Worm (Caenorhabditis elegans) whole organism, late embryonic: ENCODE results near the gene F02E11.7.

Experiments used
- C08G9.2 ChIP-seq: sonication (generic microtip); optimal IDR thresholded peaks from 2 replicates; lab custom pipeline; 2016; ENCODE audit warnings: mild to moderate bottlenecking, missing genetic modification characterization, moderate library complexity, missing compliant biosample characterization
- C38D4.7 ChIP-seq: fragments of 200-800 bp; sonication (Bioruptor generic); optimal IDR thresholded peaks from 2 replicates; lab custom pipeline; 2018; ENCODE audit warnings: mild to moderate bottlenecking, missing genetic modification characterization, moderate library complexity, missing compliant biosample characterization
- F13H6.1 ChIP-seq: sonication (generic microtip); optimal IDR thresholded peaks from 2 replicates; lab custom pipeline; 2016; ENCODE audit warnings: missing genetic modification characterization, missing compliant biosample characterization
- K09A11.1 ChIP-seq: sonication (generic microtip); optimal IDR thresholded peaks from 2 replicates; lab custom pipeline; 2017; ENCODE audit warnings: antibody characterized with exemption, mild to moderate bottlenecking, missing genetic modification characterization, missing compliant biosample characterization; ENCODE audit not compliant: insufficient read depth
- ahr-1 ChIP-seq: sonication (generic microtip); optimal IDR thresholded peaks from 2 replicates; lab custom pipeline; 2016; ENCODE audit warnings: missing genetic modification characterization, missing compliant biosample characterization
- ceh-19 ChIP-seq: fragments of 200-800 bp; sonication (Bioruptor generic); optimal IDR thresholded peaks from 2 replicates; lab custom pipeline; 2018; ENCODE audit warnings: mild to moderate bottlenecking, missing genetic modification characterization, missing compliant biosample characterization
- ceh-2 ChIP-seq: sonication (generic microtip); optimal IDR thresholded peaks from 2 replicates; lab custom pipeline; 2016; ENCODE audit warnings: missing genotype, missing genetic modification characterization, missing compliant biosample characterization
- ceh-22 ChIP-seq: sonication (generic microtip); optimal IDR thresholded peaks from 2 replicates; lab custom pipeline; 2017; ENCODE audit warnings: missing biosample characterization, missing genetic modification characterization
- ceh-24 ChIP-seq: sonication (generic microtip); optimal IDR thresholded peaks from 2 replicates; lab custom pipeline; 2016; ENCODE audit warnings: mild to moderate bottlenecking, missing genetic modification characterization, missing compliant biosample characterization
- ceh-31 ChIP-seq: sonication (generic microtip); optimal IDR thresholded peaks from 2 replicates; lab custom pipeline; 2016; ENCODE audit warnings: missing genetic modification characterization, missing compliant biosample characterization
- ceh-34 ChIP-seq: sonication (generic microtip); optimal IDR thresholded peaks from 2 replicates; lab custom pipeline; 2016; ENCODE audit warnings: mild to moderate bottlenecking, missing genetic modification characterization, missing compliant biosample characterization
- ceh-6 ChIP-seq: fragments of 200-800 bp; sonication (Bioruptor generic); optimal IDR thresholded peaks from 2 replicates; lab custom pipeline; 2018; ENCODE audit warnings: mild to moderate bottlenecking, missing genetic modification characterization, missing compliant biosample characterization
- ceh-9 ChIP-seq: sonication (generic microtip); optimal IDR thresholded peaks from 2 replicates; lab custom pipeline; 2016; ENCODE audit warnings: mild to moderate bottlenecking, missing genetic modification characterization, inconsistent platforms, missing compliant biosample characterization
- elt-4 ChIP-seq: sonication (generic microtip); optimal IDR thresholded peaks from 2 replicates; lab custom pipeline; 2016; ENCODE audit warnings: missing genetic modification characterization, missing compliant biosample characterization
- ets-4 ChIP-seq: sonication (generic microtip); optimal IDR thresholded peaks from 2 replicates; lab custom pipeline; 2016; ENCODE audit warnings: missing genetic modification characterization, missing compliant biosample characterization
- eyg-1 ChIP-seq: sonication (generic microtip); optimal IDR thresholded peaks from 2 replicates; lab custom pipeline; 2016; ENCODE audit warnings: missing genotype, missing genetic modification characterization, missing compliant biosample characterization
- fax-1 ChIP-seq: sonication (generic microtip); optimal IDR thresholded peaks from 2 replicates; lab custom pipeline; 2016; ENCODE audit warnings: missing genotype, missing genetic modification characterization, missing compliant biosample characterization
- fkh-6 ChIP-seq: sonication (generic microtip); optimal IDR thresholded peaks from 2 replicates; lab custom pipeline; 2016; ENCODE audit warnings: missing genetic modification characterization, missing compliant biosample characterization
- hlh-13 ChIP-seq: fragments of 200-800 bp; sonication (Bioruptor generic); optimal IDR thresholded peaks from 2 replicates; lab custom pipeline; 2018; ENCODE audit warnings: mild to moderate bottlenecking, missing genetic modification characterization, missing compliant biosample characterization
- hlh-15 ChIP-seq: sonication (generic microtip); optimal IDR thresholded peaks from 2 replicates; lab custom pipeline; 2016; ENCODE audit warnings: missing genetic modification characterization, missing compliant biosample characterization
- hlh-30 ChIP-seq: sonication (generic microtip); optimal IDR thresholded peaks from 2 replicates; lab custom pipeline; 2017; ENCODE audit warnings: antibody characterized with exemption, missing genetic modification characterization, missing compliant biosample characterization; ENCODE audit not compliant: insufficient read depth
- hlh-6 ChIP-seq: sonication (generic microtip); optimal IDR thresholded peaks from 2 replicates; lab custom pipeline; 2016; ENCODE audit warnings: missing genotype, missing genetic modification characterization, missing compliant biosample characterization
- nfya-1 ChIP-seq: sonication (generic microtip); optimal IDR thresholded peaks from 2 replicates; lab custom pipeline; 2017; ENCODE audit warnings: missing genetic modification characterization, mild to moderate bottlenecking, missing compliant biosample characterization, antibody characterized with exemption, moderate library complexity
- nhr-11 ChIP-seq: fragments of 150-350 bp; optimal IDR thresholded peaks from 2 replicates; lab custom pipeline; 2014; ENCODE audit warnings: missing biosample characterization, missing genetic modification characterization
- nhr-232 ChIP-seq: sonication (generic microtip); optimal IDR thresholded peaks from 2 replicates; lab custom pipeline; 2016; ENCODE audit warnings: missing genetic modification characterization, missing compliant biosample characterization
- npax-4 ChIP-seq: sonication (generic microtip); optimal IDR thresholded peaks from 2 replicates; lab custom pipeline; 2016; ENCODE audit warnings: missing genetic modification characterization, missing compliant biosample characterization
- pag-3 ChIP-seq: sonication (generic microtip); optimal IDR thresholded peaks from 2 replicates; lab custom pipeline; 2016; ENCODE audit warnings: missing compliant biosample characterization, missing genetic modification characterization, borderline replicate concordance
- pat-9 ChIP-seq: fragments of 200-800 bp; sonication (Bioruptor generic); optimal IDR thresholded peaks from 2 replicates; lab custom pipeline; 2018; ENCODE audit warnings: mild to moderate bottlenecking, missing genetic modification characterization, moderate library complexity, missing compliant biosample characterization
- pax-1 ChIP-seq: fragments of 150-350 bp; optimal IDR thresholded peaks from 2 replicates; lab custom pipeline; 2014; ENCODE audit warnings: missing biosample characterization, missing genetic modification characterization
- pha-2 ChIP-seq: sonication (generic microtip); optimal IDR thresholded peaks from 2 replicates; lab custom pipeline; 2017; ENCODE audit warnings: mild to moderate bottlenecking, missing genetic modification characterization, missing compliant biosample characterization
- pha-4 ChIP-seq: fragments of 150-350 bp; optimal IDR thresholded peaks from 2 replicates; lab custom pipeline; 2018; ENCODE audit warnings: missing biosample characterization, missing genetic modification reagents, missing genetic modification characterization
- pqm-1 ChIP-seq: sonication (generic microtip); optimal IDR thresholded peaks from 2 replicates; lab custom pipeline; 2016; ENCODE audit warnings: missing genetic modification characterization, missing compliant biosample characterization
- pros-1 ChIP-seq: fragments of 150-350 bp; optimal IDR thresholded peaks from 2 replicates; lab custom pipeline; 2014; ENCODE audit warnings: missing biosample characterization, missing genetic modification reagents, missing genetic modification characterization
- ref-2 ChIP-seq: sonication (generic microtip); optimal IDR thresholded peaks from 2 replicates; lab custom pipeline; 2016; ENCODE audit warnings: missing genetic modification characterization, missing compliant biosample characterization
- rnt-1 ChIP-seq: sonication (generic microtip); optimal IDR thresholded peaks from 2 replicates; lab custom pipeline; 2016; ENCODE audit warnings: missing genetic modification characterization, missing compliant biosample characterization
- syd-9 ChIP-seq: sonication (generic microtip); optimal IDR thresholded peaks from 2 replicates; lab custom pipeline; 2016; ENCODE audit warnings: mild to moderate bottlenecking, missing genetic modification characterization, moderate library complexity, missing compliant biosample characterization
- tbx-7 ChIP-seq: sonication (generic microtip); optimal IDR thresholded peaks from 2 replicates; lab custom pipeline; 2016; ENCODE audit warnings: missing genotype, missing genetic modification characterization, missing compliant biosample characterization
- ttx-3 ChIP-seq: sonication (generic microtip); optimal IDR thresholded peaks from 2 replicates; lab custom pipeline; 2016; ENCODE audit warnings: missing genetic modification reagents, missing genetic modification characterization, missing compliant biosample characterization
- unc-42 ChIP-seq: sonication (generic microtip); optimal IDR thresholded peaks from 2 replicates; lab custom pipeline; 2016; ENCODE audit warnings: missing genotype, missing genetic modification characterization, missing compliant biosample characterization
- unc-55 ChIP-seq: sonication (generic microtip); optimal IDR thresholded peaks from 2 replicates; lab custom pipeline; 2017; ENCODE audit warnings: missing biosample characterization, missing genetic modification reagents, missing genetic modification characterization
- unc-86 ChIP-seq: sonication (generic microtip); optimal IDR thresholded peaks from 2 replicates; lab custom pipeline; 2016; ENCODE audit warnings: missing genetic modification characterization, missing compliant biosample characterization
- zip-5 ChIP-seq: sonication (generic microtip); optimal IDR thresholded peaks from 2 replicates; lab custom pipeline; 2016; ENCODE audit warnings: missing genetic modification characterization, missing compliant biosample characterization
- ztf-16 ChIP-seq: sonication (generic microtip); optimal IDR thresholded peaks from 2 replicates; lab custom pipeline; 2017; ENCODE audit warnings: missing genetic modification characterization, missing compliant biosample characterization

The F02E11.7 gene

ce11 chrII:3225200-3225599, 42.3 kb upstream of the F02E11.7 start, which contains the start of gene ZC239.16:
Gene ZC239.16 (minus strand): TSS chrII:3225319.
- TF ChIP-seq hlh-6 (tag; lab: Kevin White, UChicago) (no peak), nhr-232 (tag; lab: Kevin White, UChicago) (no peak), ttx-3 (no peak), ceh-6 (GFP tag; lab: Kevin White, UChicago) (no peak), rnt-1 (tag; lab: Kevin White, UChicago) (no peak)

- no peak for TF ChIP-seq hlh-13 (GFP tag; lab: Kevin White, UChicago)
- TF ChIP-seq ceh-31 = no peak
- no peak for TF ChIP-seq pag-3 (tag; lab: Kevin White, UChicago)
- TF ChIP-seq ets-4 (tag; lab: Kevin White, UChicago) = no peak
- TF ChIP-seq elt-4 (tag; lab: Kevin White, UChicago) = no peak
- no peak for TF ChIP-seq ceh-2 (tag; lab: Kevin White, UChicago)
- TF ChIP-seq unc-42 (tag; lab: Kevin White, UChicago) = no peak
- no peak for TF ChIP-seq unc-86 (tag; lab: Kevin White, UChicago)
- no peak for TF ChIP-seq tbx-7
- TF ChIP-seq ceh-19 (GFP tag; lab: Kevin White, UChicago) = no peak
- no peak for TF ChIP-seq fax-1 (tag; lab: Kevin White, UChicago)
- no peak for TF ChIP-seq ztf-16
Measured at ce11 chrII:3225780-3226179, 41.7 kb upstream of the F02E11.7 start, which contains the start of gene ZC239.17. Gene ZC239.17 (minus strand): TSS chrII:3225880.

- TF ChIP-seq nhr-232 (tag; lab: Kevin White, UChicago) (no peak), fkh-6 (no peak), npax-4 (tag; lab: Kevin White, UChicago) (no peak), pha-2 (tag; lab: Kevin White, UChicago) (no peak), hlh-13 (GFP tag; lab: Kevin White, UChicago) (no peak), hlh-15 (tag; lab: Kevin White, UChicago) (no peak), ceh-22 (tag; lab: Kevin White, UChicago) (no peak), pat-9 (tag; lab: Kevin White, UChicago) (no peak), hlh-30 (tag; lab: Kevin White, UChicago) (no peak)
Measured at ce11 chrII:3230422-3230821, 37.0 kb upstream of the F02E11.7 start, which contains the start of gene srh-297. Gene srh-297 (minus strand): TSS chrII:3230522.

- TF ChIP-seq C38D4.7 (GFP tag; lab: Kevin White, UChicago) (no peak), unc-55 (GFP tag; lab: Kevin White, UChicago) (no peak), ceh-34 (no peak), ceh-24 (tag; lab: Kevin White, UChicago) (no peak), syd-9 (no peak), eyg-1 (tag; lab: Kevin White, UChicago) (no peak), tbx-7 (no peak), nhr-11 (tag; lab: Kevin White, UChicago) (no peak), fkh-6 (no peak), C08G9.2 (no peak), npax-4 (tag; lab: Kevin White, UChicago) (no peak), zip-5 (tag; lab: Kevin White, UChicago) (no peak), pqm-1 (tag; lab: Kevin White, UChicago) (no peak)
Measured at ce11 chrII:3234725-3235124, 32.7 kb upstream of the F02E11.7 start, which contains the start of gene C17F4.8. Gene C17F4.8 (minus strand): TSS chrII:3234825.

ce11 chrII:3237038-3237521, 30.4 kb upstream of the F02E11.7 start, which contains the start of the genes srz-67 and C17F4.11:
Gene srz-67 (minus strand): TSS chrII:3237138.
Gene C17F4.11 (plus strand): TSS chrII:3237471.
- no peak for TF ChIP-seq pax-1 (tag; lab: Kevin White, UChicago)
- TF ChIP-seq ahr-1 (tag; lab: Kevin White, UChicago) = no peak
- no peak for TF ChIP-seq ceh-22 (tag; lab: Kevin White, UChicago)
- TF ChIP-seq F13H6.1 (tag; lab: Kevin White, UChicago) = no peak
- no peak for TF ChIP-seq hlh-13 (GFP tag; lab: Kevin White, UChicago)
- no peak for TF ChIP-seq ceh-19 (GFP tag; lab: Kevin White, UChicago)
- no peak for TF ChIP-seq K09A11.1
- TF ChIP-seq ceh-2 (tag; lab: Kevin White, UChicago) = no peak
- TF ChIP-seq unc-55 (GFP tag; lab: Kevin White, UChicago) = no peak
- no peak for TF ChIP-seq pha-4 (tag; lab: Kevin White, UChicago)
- TF ChIP-seq nfya-1 (tag; lab: Kevin White, UChicago) = no peak
- no peak for TF ChIP-seq C08G9.2
- no peak for TF ChIP-seq hlh-6 (tag; lab: Kevin White, UChicago)
- TF ChIP-seq ref-2 (tag; lab: Kevin White, UChicago) = no peak
- no peak for TF ChIP-seq pros-1
- no peak for TF ChIP-seq ceh-9 (tag; lab: Kevin White, UChicago)
- TF ChIP-seq rnt-1 (tag; lab: Kevin White, UChicago) = no peak
